Fruit fly (Drosophila melanogaster) whole organism, prepupa: ENCODE results near the gene Brd.

Source experiments
- Blimp-1 ChIP-seq: fragments of 200-800 bp; sonication (Bioruptor generic); optimal IDR thresholded peaks from 3 replicates; lab custom pipeline; 2017; ENCODE audit warnings: missing biosample characterization, missing genetic modification characterization, mild to moderate bottlenecking, moderate library complexity, missing genetic modification reagents
- CG10669 ChIP-seq: fragments of 200-800 bp; sonication (Bioruptor generic); optimal IDR thresholded peaks from 3 replicates; lab custom pipeline; 2018; ENCODE audit warnings: missing biosample characterization, mild to moderate bottlenecking, missing genetic modification characterization, moderate library complexity
- CG11294 ChIP-seq: fragments of 200-800 bp; sonication (Bioruptor generic); IDR thresholded peaks from 2 replicates; pipeline ENCODE4 v1.3.6; 2022; ENCODE audit warnings: missing biosample characterization, missing genetic modification characterization
- CG11902 ChIP-seq: fragments of 200-800 bp; sonication (Bioruptor generic); optimal IDR thresholded peaks from 3 replicates; lab custom pipeline; 2016; ENCODE audit warnings: missing biosample characterization, missing genetic modification characterization
- CG1621 ChIP-seq: fragments of 200-800 bp; sonication (Bioruptor generic); optimal IDR thresholded peaks from 3 replicates; lab custom pipeline; 2018; ENCODE audit warnings: missing biosample characterization, mild to moderate bottlenecking, missing genetic modification characterization
- CG3032 ChIP-seq: fragments of 200-800 bp; optimal IDR thresholded peaks from 2 replicates; lab custom pipeline; 2019; ENCODE audit warnings: missing biosample characterization, mild to moderate bottlenecking, missing genetic modification characterization, moderate library complexity
- CG34406 ChIP-seq: fragments of 200-800 bp; sonication (Bioruptor generic); optimal IDR thresholded peaks from 3 replicates; lab custom pipeline; 2016; ENCODE audit warnings: missing biosample characterization, missing genetic modification characterization
- CG3919 ChIP-seq: fragments of 200-800 bp; sonication (Bioruptor generic); optimal IDR thresholded peaks from 3 replicates; lab custom pipeline; 2016; ENCODE audit warnings: missing biosample characterization, missing genetic modification characterization
- CG4318 ChIP-seq: fragments of 200-800 bp; sonication (Bioruptor generic); optimal IDR thresholded peaks from 3 replicates; lab custom pipeline; 2017; ENCODE audit warnings: missing biosample characterization, mild to moderate bottlenecking, missing genetic modification characterization
- CG6163 ChIP-seq: fragments of 200-800 bp; sonication (Bioruptor generic); IDR thresholded peaks from 3 replicates; pipeline ENCODE4 v1.3.6; 2022; ENCODE audit warnings: missing biosample characterization, missing genetic modification characterization
- CG6276 ChIP-seq: fragments of 200-800 bp; sonication (Bioruptor generic); optimal IDR thresholded peaks from 2 replicates; lab custom pipeline; 2017; ENCODE audit warnings: missing biosample characterization, mild to moderate bottlenecking, missing genetic modification characterization
- CG6792 ChIP-seq: fragments of 200-800 bp; sonication (Bioruptor generic); optimal IDR thresholded peaks from 3 replicates; lab custom pipeline; 2016; ENCODE audit warnings: missing biosample characterization, missing genetic modification characterization
- CG6808 ChIP-seq: fragments of 200-800 bp; sonication (Bioruptor generic); optimal IDR thresholded peaks from 3 replicates; lab custom pipeline; 2017; ENCODE audit warnings: missing biosample characterization, missing genetic modification characterization, mild to moderate bottlenecking, moderate library complexity, missing genetic modification reagents
- CG6854 ChIP-seq: fragments of 200-800 bp; sonication (Bioruptor generic); optimal IDR thresholded peaks from 2 replicates; lab custom pipeline; 2017; ENCODE audit warnings: missing biosample characterization, mild to moderate bottlenecking, missing genetic modification characterization
- CG7368 ChIP-seq: fragments of 200-800 bp; sonication (Bioruptor generic); optimal IDR thresholded peaks from 3 replicates; lab custom pipeline; 2016; ENCODE audit warnings: missing biosample characterization, missing genetic modification characterization
- CG8319 ChIP-seq: fragments of 200-800 bp; sonication (Bioruptor generic); optimal IDR thresholded peaks from 3 replicates; lab custom pipeline; 2016; ENCODE audit warnings: missing biosample characterization, missing genetic modification characterization
- CG8632 ChIP-seq: fragments of 200-800 bp; sonication (Bioruptor generic); optimal IDR thresholded peaks from 3 replicates; lab custom pipeline; 2016; ENCODE audit warnings: missing biosample characterization, missing genetic modification characterization
- CG9139 ChIP-seq: fragments of 200-800 bp; sonication (Bioruptor generic); optimal IDR thresholded peaks from 3 replicates; lab custom pipeline; 2017; ENCODE audit warnings: missing biosample characterization, mild to moderate bottlenecking, missing genetic modification characterization
- Eip75B ChIP-seq: fragments of 200-800 bp; sonication (Bioruptor generic); optimal IDR thresholded peaks from 3 replicates; lab custom pipeline; 2016; ENCODE audit warnings: missing biosample characterization, missing genetic modification characterization
- Eip78C ChIP-seq: fragments of 200-800 bp; sonication (Bioruptor generic); peaks from one replicate; lab custom pipeline; 2016; ENCODE audit warnings: missing biosample characterization, missing genetic modification characterization
- Ets21C ChIP-seq: fragments of 200-800 bp; sonication (Bioruptor generic); optimal IDR thresholded peaks from 3 replicates; lab custom pipeline; 2016; ENCODE audit warnings: missing biosample characterization, missing genetic modification characterization
- Gug ChIP-seq: fragments of 200-800 bp; sonication (Bioruptor generic); IDR thresholded peaks from 2 replicates; pipeline ENCODE4 v1.3.6; 2022; ENCODE audit warnings: missing biosample characterization, missing genetic modification characterization
- Hr38 ChIP-seq: sonication (Bioruptor generic); optimal IDR thresholded peaks from 2 replicates; lab custom pipeline; 2016; ENCODE audit warnings: missing biosample characterization, missing genetic modification characterization
- Hr4 ChIP-seq: fragments of 200-800 bp; sonication (Bioruptor generic); optimal IDR thresholded peaks from 3 replicates; lab custom pipeline; 2016; ENCODE audit warnings: missing biosample characterization, missing genetic modification characterization
- Lpt ChIP-seq: fragments of 200-800 bp; sonication (Bioruptor generic); optimal IDR thresholded peaks from 3 replicates; lab custom pipeline; 2016; ENCODE audit warnings: missing biosample characterization, missing genetic modification characterization
- OdsH ChIP-seq: fragments of 200-800 bp; sonication (Bioruptor generic); optimal IDR thresholded peaks from 3 replicates; lab custom pipeline; 2016; ENCODE audit warnings: missing biosample characterization, missing genetic modification characterization
- Smox ChIP-seq: fragments of 200-800 bp; sonication (Bioruptor generic); optimal IDR thresholded peaks from 3 replicates; lab custom pipeline; 2016; ENCODE audit warnings: missing biosample characterization, missing genetic modification characterization
- Sox102F ChIP-seq: fragments of 200-800 bp; sonication (Bioruptor generic); optimal IDR thresholded peaks from 2 replicates; lab custom pipeline; 2016; ENCODE audit warnings: missing biosample characterization, mild to moderate bottlenecking, missing genetic modification characterization
- achi ChIP-seq: fragments of 200-800 bp; sonication (Bioruptor generic); optimal IDR thresholded peaks from 3 replicates; lab custom pipeline; 2016; ENCODE audit warnings: missing biosample characterization, missing genetic modification characterization
- cyc ChIP-seq: fragments of 200-800 bp; sonication (Bioruptor generic); optimal IDR thresholded peaks from 3 replicates; lab custom pipeline; 2016; ENCODE audit warnings: missing biosample characterization, missing genetic modification characterization
- esn ChIP-seq: fragments of 200-800 bp; sonication (Bioruptor generic); optimal IDR thresholded peaks from 2 replicates; lab custom pipeline; 2016; ENCODE audit warnings: missing biosample characterization, mild to moderate bottlenecking, missing genetic modification characterization, moderate library complexity
- fd59A ChIP-seq: fragments of 200-800 bp; sonication (Bioruptor generic); optimal IDR thresholded peaks from 2 replicates; lab custom pipeline; 2017; ENCODE audit warnings: missing biosample characterization, mild to moderate bottlenecking, missing genetic modification characterization, missing genetic modification reagents
- fd85E ChIP-seq: fragments of 200-800 bp; sonication (Bioruptor generic); optimal IDR thresholded peaks from 3 replicates; lab custom pipeline; 2016; ENCODE audit warnings: missing biosample characterization, missing genetic modification characterization
- fkh ChIP-seq: fragments of 200-800 bp; sonication (Bioruptor generic); optimal IDR thresholded peaks from 3 replicates; lab custom pipeline; 2017; ENCODE audit warnings: missing biosample characterization, mild to moderate bottlenecking, missing genetic modification characterization, moderate library complexity
- lz ChIP-seq: fragments of 200-800 bp; sonication (Bioruptor generic); optimal IDR thresholded peaks from 3 replicates; lab custom pipeline; 2016; ENCODE audit warnings: missing biosample characterization, missing genetic modification characterization
- salr ChIP-seq, 2 experiments: fragments of 200-800 bp; sonication (Bioruptor generic); optimal IDR thresholded peaks; 3 replicates each; lab custom pipeline; 2016 to 2018; ENCODE audit warnings: missing biosample characterization in 2 of 2, missing genetic modification characterization in 2 of 2, mild to moderate bottlenecking in 1 of 2
- ss ChIP-seq, 2 experiments: fragments of 200-800 bp; sonication (Bioruptor generic); optimal IDR thresholded peaks; 2 replicates in 1 of 2; 3 replicates in 1 of 2; lab custom pipeline; 2017 to 2018; ENCODE audit warnings: mild to moderate bottlenecking in 2 of 2, missing biosample characterization in 2 of 2, missing genetic modification characterization in 2 of 2, moderate library complexity in 1 of 2
- topi ChIP-seq: fragments of 200-800 bp; sonication (Bioruptor generic); optimal IDR thresholded peaks from 3 replicates; lab custom pipeline; 2016; ENCODE audit warnings: missing biosample characterization, missing genetic modification characterization
- vri ChIP-seq: fragments of 200-800 bp; sonication (Bioruptor generic); optimal IDR thresholded peaks from 3 replicates; lab custom pipeline; 2016; ENCODE audit warnings: missing biosample characterization, mild to moderate bottlenecking, missing genetic modification characterization

Brd gene

DNA sequence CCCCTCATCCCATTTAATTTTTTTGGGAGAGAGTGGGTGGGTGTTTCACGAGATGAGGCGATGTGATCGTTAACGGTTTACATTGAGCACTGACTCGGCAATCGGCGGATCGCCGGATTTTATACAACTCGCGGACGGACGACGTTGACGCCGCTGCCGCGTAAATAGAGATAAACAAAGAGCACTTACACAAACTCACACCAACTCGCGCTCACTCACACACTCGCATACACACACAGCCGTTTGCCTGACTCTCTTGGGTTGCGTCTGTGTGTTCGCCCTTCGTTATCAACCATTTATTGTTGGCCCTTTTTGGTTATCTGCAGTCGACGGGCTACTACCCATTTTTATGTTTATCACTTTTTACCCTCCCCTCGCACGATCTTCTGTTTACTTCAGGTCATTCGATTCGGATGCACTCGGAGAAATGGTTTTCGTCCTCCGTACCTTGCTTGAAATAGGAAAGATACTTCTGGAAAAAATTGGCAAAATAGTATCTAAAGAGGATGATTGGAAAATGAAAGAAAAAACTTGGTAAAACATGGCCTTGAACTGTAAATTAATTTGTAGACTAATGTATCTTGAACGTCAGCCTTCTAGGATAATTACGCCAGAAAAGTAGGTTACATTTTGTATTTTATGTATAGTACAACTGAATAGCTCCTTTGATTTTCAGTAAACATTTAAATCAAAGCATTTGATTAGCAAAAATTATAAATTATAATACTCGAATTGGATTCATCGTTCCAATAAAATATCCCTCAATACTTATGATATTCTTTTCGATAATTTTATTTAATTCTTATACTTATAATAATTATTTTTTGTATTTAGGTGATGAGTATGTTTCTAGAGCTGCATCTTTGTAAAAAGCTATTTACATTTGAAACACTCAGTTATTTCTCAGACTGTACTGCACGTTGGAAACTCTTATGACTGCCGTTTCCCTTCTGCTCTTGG lies 5.3 kb downstream of the Brd start (continued):
- TF ChIP-seq Smox (GFP tag; lab: Kevin White, UChicago) (peak; percentile 64), CG6792 (peak; percentile 23), CG11902 (GFP tag; lab: Kevin White, UChicago) (peak; percentile 10), Gug (GFP tag; lab: Robert Waterston, UW) (no peak), fd59A (GFP tag; lab: Kevin White, UChicago) (peak; percentile 49), CG8632 (GFP tag; lab: Kevin White, UChicago) (peak; percentile 33), Sox102F (GFP tag; lab: Kevin White, UChicago) (peak; percentile 51), Lpt (GFP tag; lab: Kevin White, UChicago) (no peak), CG9139 (no peak), topi (GFP tag; lab: Kevin White, UChicago) (peak; percentile 51), achi (peak; percentile 46), OdsH (GFP tag; lab: Kevin White, UChicago) (peak; percentile 44), CG6808 (GFP tag; lab: Kevin White, UChicago) (peak; percentile 63), CG6854 (GFP tag; lab: Kevin White, UChicago) (no peak), fd85E (GFP tag; lab: Kevin White, UChicago) (no peak), CG34406 (GFP tag; lab: Kevin White, UChicago) (peak; percentile 57), fkh (GFP tag; lab: Kevin White, UChicago) (peak; percentile 92), Hr4 (GFP tag; lab: Kevin White, UChicago) (no peak), vri (GFP tag; lab: Kevin White, UChicago) (no peak), CG10669 (GFP tag; lab: Kevin White, UChicago) (peak; percentile 34), Eip78C (peak; percentile 92), cyc (GFP tag; lab: Kevin White, UChicago) (peak; percentile 42), salr (GFP tag; optimal IDR thresholded peaks at IDR 0.05; lab: Kevin White, UChicago) (peak; percentile 20 to 82), Hr38 (GFP tag; lab: Kevin White, UChicago) (no peak), CG3919 (GFP tag; lab: Kevin White, UChicago) (peak; percentile 22), lz (GFP tag; lab: Kevin White, UChicago) (peak; percentile 28), CG4318 (GFP tag; lab: Kevin White, UChicago) (no peak), CG8319 (peak; percentile 5), Eip75B (GFP tag; lab: Kevin White, UChicago) (peak; percentile 19), Ets21C (GFP tag; lab: Kevin White, UChicago) (peak; percentile 37), esn (GFP tag; lab: Kevin White, UChicago) (peak; percentile 79), CG7368 (GFP tag; lab: Kevin White, UChicago) (no peak), CG6276 (GFP tag; lab: Kevin White, UChicago) (no peak), Blimp-1 (GFP tag; lab: Kevin White, UChicago) (peak; percentile 7)

DNA sequence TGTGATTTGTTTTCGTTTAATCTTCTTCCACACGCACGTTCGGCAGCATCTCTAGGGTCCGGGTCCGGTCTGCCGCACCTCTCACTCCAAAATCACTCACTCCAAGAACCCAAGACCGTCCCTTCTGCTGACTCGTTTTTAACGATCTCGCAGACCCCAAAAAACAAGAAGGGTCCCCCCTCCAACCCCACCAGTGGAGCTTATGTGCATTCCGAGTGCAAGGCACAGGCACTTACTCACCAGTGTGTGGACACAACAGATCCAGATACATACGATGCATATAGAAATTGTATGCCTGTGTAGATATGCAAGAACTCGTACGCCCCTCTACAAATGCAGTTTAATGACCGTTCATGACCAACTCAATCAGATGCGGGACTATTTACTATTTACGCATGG lies 6.0 kb downstream of the Brd start:
- TF ChIP-seq vri (GFP tag; lab: Kevin White, UChicago): peak; percentile 3
- peak; percentile 70 for TF ChIP-seq CG1621
- peak in 1 of 2 experiments; percentile 58 for TF ChIP-seq ss (GFP tag; optimal IDR thresholded peaks at IDR 0.05; lab: Kevin White, UChicago)
- peak; percentile 31 for TF ChIP-seq CG6854 (GFP tag; lab: Kevin White, UChicago)
- peak; percentile 9 for TF ChIP-seq fkh (GFP tag; lab: Kevin White, UChicago)
- no peak for TF ChIP-seq CG11294 (GFP tag; lab: Robert Waterston, UW)
- peak; percentile 51; the same call in 1 of the 3 replicates for TF ChIP-seq CG6163 (GFP tag; lab: Robert Waterston, UW)
- no peak for TF ChIP-seq CG3032 (tag; lab: Kevin White, UChicago)
